Worm (Caenorhabditis elegans) whole organism, late embryonic: ENCODE data around the gene mnk-1.

Experiments
- ama-1 ChIP-seq: fragments of 150-350 bp; optimal IDR thresholded peaks from 2 replicates; lab custom pipeline; 2014
- ceh-6 ChIP-seq: fragments of 200-800 bp; sonication (Bioruptor generic); optimal IDR thresholded peaks from 2 replicates; lab custom pipeline; 2018; ENCODE audit warnings: mild to moderate bottlenecking, missing genetic modification characterization, missing compliant biosample characterization
- dve-1 ChIP-seq: sonication (generic microtip); optimal IDR thresholded peaks from 2 replicates; lab custom pipeline; 2017; ENCODE audit warnings: antibody characterized with exemption, mild to moderate bottlenecking, missing genetic modification characterization, missing compliant biosample characterization
- fkh-10 ChIP-seq: fragments of 150-350 bp; optimal IDR thresholded peaks from 2 replicates; lab custom pipeline; 2014; ENCODE audit warnings: missing biosample characterization, missing genetic modification reagents, missing genetic modification characterization
- hlh-30 ChIP-seq: sonication (generic microtip); optimal IDR thresholded peaks from 2 replicates; lab custom pipeline; 2017; ENCODE audit warnings: antibody characterized with exemption, missing genetic modification characterization, missing compliant biosample characterization; ENCODE audit not compliant: insufficient read depth
- hlh-6 ChIP-seq: sonication (generic microtip); optimal IDR thresholded peaks from 2 replicates; lab custom pipeline; 2016; ENCODE audit warnings: missing genotype, missing genetic modification characterization, missing compliant biosample characterization
- madf-2 ChIP-seq: sonication (generic microtip); optimal IDR thresholded peaks from 2 replicates; lab custom pipeline; 2017; ENCODE audit warnings: missing genetic modification characterization, missing compliant biosample characterization
- nfya-1 ChIP-seq: sonication (generic microtip); optimal IDR thresholded peaks from 2 replicates; lab custom pipeline; 2017; ENCODE audit warnings: missing genetic modification characterization, mild to moderate bottlenecking, missing compliant biosample characterization, antibody characterized with exemption, moderate library complexity
- pha-4 ChIP-seq: fragments of 150-350 bp; optimal IDR thresholded peaks from 2 replicates; lab custom pipeline; 2018; ENCODE audit warnings: missing biosample characterization, missing genetic modification reagents, missing genetic modification characterization
- pqm-1 ChIP-seq: sonication (generic microtip); optimal IDR thresholded peaks from 2 replicates; lab custom pipeline; 2016; ENCODE audit warnings: missing genetic modification characterization, missing compliant biosample characterization
- pros-1 ChIP-seq: fragments of 150-350 bp; optimal IDR thresholded peaks from 2 replicates; lab custom pipeline; 2014; ENCODE audit warnings: missing biosample characterization, missing genetic modification reagents, missing genetic modification characterization
- tbx-2 ChIP-seq: sonication (generic microtip); optimal IDR thresholded peaks from 2 replicates; lab custom pipeline; 2016; ENCODE audit warnings: missing genetic modification characterization, missing compliant biosample characterization
- unc-55 ChIP-seq: sonication (generic microtip); optimal IDR thresholded peaks from 2 replicates; lab custom pipeline; 2017; ENCODE audit warnings: missing biosample characterization, missing genetic modification reagents, missing genetic modification characterization
- unc-86 ChIP-seq: sonication (generic microtip); optimal IDR thresholded peaks from 2 replicates; lab custom pipeline; 2016; ENCODE audit warnings: missing genetic modification characterization, missing compliant biosample characterization

DNA sequence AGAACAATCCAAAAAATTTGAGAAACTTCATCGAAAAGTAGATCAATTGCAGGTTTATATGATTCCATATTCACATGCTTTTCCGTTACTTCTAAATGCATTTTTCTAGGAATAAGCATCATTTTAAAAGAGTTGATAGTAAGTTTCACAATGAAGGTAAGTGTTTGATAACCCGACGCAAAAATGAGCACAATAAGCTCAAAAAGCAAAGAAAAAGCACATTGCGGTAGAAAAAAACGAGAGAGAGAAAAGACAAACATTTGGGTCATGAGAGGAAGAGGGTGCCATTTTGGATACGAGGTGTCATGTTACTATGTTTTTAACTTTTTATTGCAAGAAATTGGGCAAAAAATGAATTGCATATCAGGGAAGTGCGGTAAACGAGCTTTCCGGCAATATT, 30.5 kb downstream of the mnk-1 start, which contains the start of gene F59B10.6:
- TF ChIP-seq ama-1 (lab: Kevin White, UChicago) (no peak), pros-1 (tag; lab: Kevin White, UChicago) (no peak), unc-86 (no peak), madf-2 (tag; lab: Kevin White, UChicago) (no peak), tbx-2 (tag; lab: Kevin White, UChicago) (no peak), pqm-1 (no peak), hlh-6 (tag; lab: Kevin White, UChicago) (no peak), unc-55 (no peak), pha-4 (tag; lab: Kevin White, UChicago) (no peak), hlh-30 (tag; lab: Kevin White, UChicago) (no peak), fkh-10 (GFP tag; lab: Kevin White, UChicago) (no peak), nfya-1 (tag; lab: Kevin White, UChicago) (no peak), dve-1 (no peak), ceh-6 (no peak)
